Worm (Caenorhabditis elegans): ENCODE data around the gene flp-3.

DNA sequence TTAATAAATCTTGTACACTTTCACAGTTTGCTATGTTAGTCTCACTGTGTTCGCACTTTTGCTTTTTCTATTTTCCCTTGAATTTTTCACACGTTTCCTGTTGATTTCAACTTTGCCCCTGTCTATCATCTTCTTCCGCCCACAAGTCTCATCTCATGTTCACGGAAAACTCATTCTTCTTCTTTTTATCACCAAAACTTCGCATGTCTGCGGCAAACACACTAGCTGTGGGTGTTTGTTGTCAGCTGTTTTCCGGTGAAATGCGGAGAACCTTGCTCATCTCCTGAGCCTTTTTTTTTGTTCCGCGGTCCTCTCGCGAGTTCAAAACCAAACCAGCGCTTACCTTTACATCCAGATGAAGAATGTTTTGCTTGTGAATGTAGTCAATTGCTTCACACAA is 24.3 kb downstream of the flp-3 start:
- TF ChIP-seq W03F9.2 (tag; optimal IDR thresholded peaks at IDR 0.05) = no peak
- TF ChIP-seq him-1 (tag; optimal IDR thresholded peaks at IDR 0.05) = no peak
